Fruit fly (Drosophila melanogaster): ENCODE measurements around the gene COX8.

The COX8 gene

dm6 chr3L:21501928-21502327 is 37.3 kb downstream of the COX8 start (continued):
- TF ChIP-seq CG14965 (GFP tag; optimal IDR thresholded peaks at IDR 0.05; ENCODE audit: borderline replicate concordance) (no peak), Lhr (GFP tag; optimal IDR thresholded peaks at IDR 0.05) (no peak), CG32532 (GFP tag; IDR thresholded peaks at IDR 0.05) (peak; percentile 50; the same call in 1 of the 2 replicates), H2.0 (GFP tag; IDR thresholded peaks at IDR 0.05) (no peak), zf30C (GFP tag; optimal IDR thresholded peaks at IDR 0.05) (no peak), CoRest (tag; optimal IDR thresholded peaks at IDR 0.05) (no peak), CG3726 (GFP tag; IDR thresholded peaks at IDR 0.05) (no peak), CG2889 (GFP tag; IDR thresholded peaks at IDR 0.05) (no peak), h (optimal IDR thresholded peaks at IDR 0.05) (no peak), CG1603 (tag; optimal IDR thresholded peaks at IDR 0.05) (peak; percentile 15), CG13287 (GFP tag; IDR thresholded peaks at IDR 0.05; ENCODE audit: partially characterized antibody) (no peak), Eip74EF (GFP tag; optimal IDR thresholded peaks at IDR 0.05) (peak in 1 of 2 experiments; percentile 12), usp (GFP tag; optimal IDR thresholded peaks at IDR 0.05) (no peak), CG9437 (GFP tag; optimal IDR thresholded peaks at IDR 0.05) (no peak), fd64A (GFP tag; optimal IDR thresholded peaks at IDR 0.05) (no peak), sisA (GFP tag; IDR thresholded peaks at IDR 0.05) (no peak), insv (GFP tag; optimal IDR thresholded peaks at IDR 0.05) (no peak), CG4404 (GFP tag; IDR thresholded peaks at IDR 0.05) (no peak), bbx (GFP tag; IDR thresholded peaks at IDR 0.05; ENCODE audit: partially characterized antibody) (no peak), so (GFP tag; IDR thresholded peaks at IDR 0.05) (0 out of 3 replicates have a peak, but pooled peaks have one; percentile 8), tin (GFP tag; optimal IDR thresholded peaks at IDR 0.05) (no peak), dmrt99B (tag; optimal IDR thresholded peaks at IDR 0.05) (peak; percentile 22), Elba2 (GFP tag; optimal IDR thresholded peaks at IDR 0.05) (no peak), CG10321 (GFP tag; IDR thresholded peaks at IDR 0.05) (no peak), CG16863 (GFP tag; optimal IDR thresholded peaks at IDR 0.05) (no peak), CG9609 (GFP tag; optimal IDR thresholded peaks at IDR 0.05) (no peak), gsb (GFP tag; IDR thresholded peaks at IDR 0.05) (no peak), Xbp1 (GFP tag; optimal IDR thresholded peaks at IDR 0.05) (no peak), lmd (GFP tag; IDR thresholded peaks at IDR 0.05) (peak; percentile 38; the same call in 1 of the 2 replicates), CG6765 (GFP tag; optimal IDR thresholded peaks at IDR 0.05) (no peak), CG6654 (GFP tag; optimal IDR thresholded peaks at IDR 0.05) (no peak), Side (GFP tag; optimal IDR thresholded peaks at IDR 0.05) (no peak), nom (GFP tag; optimal IDR thresholded peaks at IDR 0.05) (no peak), grau (tag; optimal IDR thresholded peaks at IDR 0.05) (peak; percentile 25), NfI (GFP tag; optimal IDR thresholded peaks at IDR 0.05) (no peak), CG6689 (GFP tag; IDR thresholded peaks at IDR 0.05) (0 out of 2 replicates have a peak, but pooled peaks have one; percentile 25), B-H1 (GFP tag; IDR thresholded peaks at IDR 0.05) (no peak; the same call in 2 of the 3 replicates), CG8281 (tag; optimal IDR thresholded peaks at IDR 0.05) (no peak), HLH54F (GFP tag; optimal IDR thresholded peaks at IDR 0.05) (no peak), oc (tag; optimal IDR thresholded peaks at IDR 0.05) (no peak), CG12219 (GFP tag; optimal IDR thresholded peaks at IDR 0.05) (no peak), en (GFP tag; optimal IDR thresholded peaks at IDR 0.05) (no peak), unpg (GFP tag; optimal IDR thresholded peaks at IDR 0.05) (peak; percentile 5), dmrt11E (tag; optimal IDR thresholded peaks at IDR 0.05) (no peak), CG33213 (GFP tag; optimal IDR thresholded peaks at IDR 0.05) (no peak), sc (optimal IDR thresholded peaks at IDR 0.05) (no peak), sc (GFP tag; optimal IDR thresholded peaks at IDR 0.05) (no peak), bigmax (GFP tag; optimal IDR thresholded peaks at IDR 0.05) (no peak), cwo (GFP tag; optimal IDR thresholded peaks at IDR 0.05) (peak; percentile 29), CG4360 (GFP tag; IDR thresholded peaks at IDR 0.05) (no peak), slp2 (GFP tag; optimal IDR thresholded peaks at IDR 0.05) (no peak), Tbp (GFP tag; optimal IDR thresholded peaks at IDR 0.05) (no peak)

Data from whole organism, embryonic.